ENCODE assay signal across 1 fruit fly cellular context in genomic region chr3R:11967262-11968029, dm6.
TF ChIP-seq lines count a peak whose summit lies in the region.

Gene CG12213 (minus strand): TSS chr3R:11967691.
Gene GC1 (plus strand): TSS chr3R:11967708.

TF ChIP-seq in whole organism, embryonic, 481 proteins besides CTCF, POLR2A, EP300 and RAD21 (continued from another document and continues in another):
- TF ChIP-seq CG15514 (GFP tag; optimal IDR thresholded peaks at IDR 0.05; lab: Kevin White, UChicago) (peak; percentile 69), HLH3B (GFP tag; IDR thresholded peaks at IDR 0.05; lab: Robert Waterston, UW) (no peak), so (GFP tag; IDR thresholded peaks at IDR 0.05; lab: Robert Waterston, UW) (no peak), CG17385 (GFP tag; optimal IDR thresholded peaks at IDR 0.05; lab: Kevin White, UChicago) (peak; percentile 42), HLHmδ (GFP tag; optimal IDR thresholded peaks at IDR 0.05; lab: Kevin White, UChicago) (no peak), pfk (GFP tag; optimal IDR thresholded peaks at IDR 0.05; lab: Kevin White, UChicago) (no peak), Dll (GFP tag; IDR thresholded peaks at IDR 0.05; lab: Robert Waterston, UW; ENCODE audit: partially characterized antibody) (peak; percentile 99), CG12299 (tag; optimal IDR thresholded peaks at IDR 0.05; lab: Kevin White, UChicago) (peak; percentile 24), CG8089 (GFP tag; optimal IDR thresholded peaks at IDR 0.05; lab: Kevin White, UChicago) (no peak), ap (GFP tag; IDR thresholded peaks at IDR 0.05; lab: Robert Waterston, UW) (no peak), lov (optimal IDR thresholded peaks at IDR 0.05; lab: Kevin White, UChicago) (no peak), lov (GFP tag; IDR thresholded peaks at IDR 0.05; lab: Robert Waterston, UW) (no peak), crc (GFP tag; optimal IDR thresholded peaks at IDR 0.05; lab: Kevin White, UChicago) (no peak), onecut (GFP tag; IDR thresholded peaks at IDR 0.05; lab: Robert Waterston, UW) (no peak), dan (GFP tag; IDR thresholded peaks at IDR 0.05; lab: Robert Waterston, UW) (no peak), Nf-YC (tag; optimal IDR thresholded peaks at IDR 0.05; lab: Kevin White, UChicago) (peak; percentile 75), Optix (GFP tag; IDR thresholded peaks at IDR 0.05; lab: Robert Waterston, UW) (no peak), ara (GFP tag; IDR thresholded peaks at IDR 0.05; lab: Robert Waterston, UW) (no peak), CG18262 (tag; optimal IDR thresholded peaks at IDR 0.05; lab: Kevin White, UChicago) (peak; percentile 38), Hand (GFP tag; optimal IDR thresholded peaks at IDR 0.05; lab: Kevin White, UChicago) (no peak), CG4282 (GFP tag; optimal IDR thresholded peaks at IDR 0.05; lab: Kevin White, UChicago) (no peak), Ets65A (GFP tag; lab: Kevin White, UChicago) (no peak), eve (GFP tag; optimal IDR thresholded peaks at IDR 0.05; lab: Kevin White, UChicago) (no peak), Vsx1 (GFP tag; optimal IDR thresholded peaks at IDR 0.05; lab: Kevin White, UChicago) (peak; percentile 93), ttk (GFP tag; IDR thresholded peaks at IDR 0.05; lab: Robert Waterston, UW) (no peak), CG32772 (GFP tag; IDR thresholded peaks at IDR 0.05; lab: Robert Waterston, UW) (no peak), pb (GFP tag; optimal IDR thresholded peaks at IDR 0.05; lab: Kevin White, UChicago) (no peak), Taf1 (GFP tag; IDR thresholded peaks at IDR 0.05; lab: Robert Waterston, UW) (no peak), tap (tag; optimal IDR thresholded peaks at IDR 0.05; lab: Kevin White, UChicago) (no peak), CG6175 (GFP tag; IDR thresholded peaks at IDR 0.05; lab: Robert Waterston, UW) (no peak), esg (GFP tag; conservative IDR thresholded peaks at IDR 0.05; lab: Robert Waterston, UW) (no peak), gem (tag; optimal IDR thresholded peaks at IDR 0.05; lab: Kevin White, UChicago) (peak; percentile 53), CG3847 (GFP tag; IDR thresholded peaks at IDR 0.05; lab: Robert Waterston, UW) (peak; percentile 69), nerfin-1 (tag; optimal IDR thresholded peaks at IDR 0.05; lab: Kevin White, UChicago) (peak; percentile 39), ab (GFP tag; optimal IDR thresholded peaks at IDR 0.05; lab: Kevin White, UChicago) (no peak), CG8388 (GFP tag; optimal IDR thresholded peaks at IDR 0.05; lab: Kevin White, UChicago) (peak; percentile 4), CG10543 (GFP tag; optimal IDR thresholded peaks at IDR 0.05; lab: Kevin White, UChicago) (no peak), Sin3A (optimal IDR thresholded peaks at IDR 0.05; lab: Kevin White, UChicago) (peak; percentile 86), bowl (GFP tag; IDR thresholded peaks at IDR 0.05; lab: Robert Waterston, UW) (no peak), E2f1 (GFP tag; IDR thresholded peaks at IDR 0.05; lab: Robert Waterston, UW) (no peak), caup (GFP tag; optimal IDR thresholded peaks at IDR 0.05; lab: Kevin White, UChicago; ENCODE audit: severe bottlenecking) (no peak), repo (GFP tag; optimal IDR thresholded peaks at IDR 0.05; lab: Kevin White, UChicago) (no peak), yki (optimal IDR thresholded peaks at IDR 0.05; lab: Kevin White, UChicago) (no peak), prd (optimal IDR thresholded peaks at IDR 0.05; lab: Kevin White, UChicago) (no peak), prd (GFP tag; IDR thresholded peaks at IDR 0.05; lab: Robert Waterston, UW) (no peak), sna (GFP tag; IDR thresholded peaks at IDR 0.05; lab: Robert Waterston, UW; ENCODE audit: partially characterized antibody) (peak; percentile 99), Gsc (GFP tag; IDR thresholded peaks at IDR 0.05; lab: Robert Waterston, UW) (no peak), NK7.1 (GFP tag; optimal IDR thresholded peaks at IDR 0.05; lab: Kevin White, UChicago) (no peak), pho (GFP tag; optimal IDR thresholded peaks at IDR 0.05; lab: Kevin White, UChicago) (no peak), chinmo (GFP tag; IDR thresholded peaks at IDR 0.05; lab: Robert Waterston, UW; ENCODE audit: partially characterized antibody) (peak; percentile 97), CG10462 (GFP tag; optimal IDR thresholded peaks at IDR 0.05; lab: Kevin White, UChicago) (no peak), slp2 (GFP tag; optimal IDR thresholded peaks at IDR 0.05; lab: Kevin White, UChicago) (no peak), kay (GFP tag; optimal IDR thresholded peaks at IDR 0.05; lab: Kevin White, UChicago) (no peak), oc (tag; optimal IDR thresholded peaks at IDR 0.05; lab: Kevin White, UChicago) (no peak), Fer3 (tag; optimal IDR thresholded peaks at IDR 0.05; lab: Kevin White, UChicago) (no peak), D19B (GFP tag; optimal IDR thresholded peaks at IDR 0.05; lab: Kevin White, UChicago) (no peak), ase (GFP tag; IDR thresholded peaks at IDR 0.05; lab: Robert Waterston, UW) (no peak), stwl (tag; optimal IDR thresholded peaks at IDR 0.05; lab: Kevin White, UChicago) (peak; percentile 79), Dbx (GFP tag; IDR thresholded peaks at IDR 0.05; lab: Robert Waterston, UW) (0 out of 3 replicates have a peak, but pooled peaks have one; percentile 21), B-H2 (GFP tag; optimal IDR thresholded peaks at IDR 0.05; lab: Kevin White, UChicago) (no peak), pum (GFP tag; optimal IDR thresholded peaks at IDR 0.05; lab: Kevin White, UChicago) (no peak), Hmx (GFP tag; optimal IDR thresholded peaks at IDR 0.05; lab: Kevin White, UChicago) (no peak), CG18599 (GFP tag; optimal IDR thresholded peaks at IDR 0.05; lab: Kevin White, UChicago) (no peak), CG8924 (tag; optimal IDR thresholded peaks at IDR 0.05; lab: Kevin White, UChicago) (peak; percentile 84), Fer1 (GFP tag; optimal IDR thresholded peaks at IDR 0.05; lab: Kevin White, UChicago) (no peak), Oli (tag; optimal IDR thresholded peaks at IDR 0.05; lab: Kevin White, UChicago) (no peak), schlank (tag; optimal IDR thresholded peaks at IDR 0.05; lab: Kevin White, UChicago) (no peak), CG2875 (GFP tag; optimal IDR thresholded peaks at IDR 0.05; lab: Kevin White, UChicago) (no peak), trh (GFP tag; optimal IDR thresholded peaks at IDR 0.05; lab: Kevin White, UChicago) (no peak), ken (GFP tag; IDR thresholded peaks at IDR 0.05; lab: Robert Waterston, UW) (no peak), odd (GFP tag; optimal IDR thresholded peaks at IDR 0.05; lab: Kevin White, UChicago) (no peak), disco-r (GFP tag; optimal IDR thresholded peaks at IDR 0.05; lab: Kevin White, UChicago) (no peak), Dip2 (GFP tag; IDR thresholded peaks at IDR 0.05; lab: Robert Waterston, UW) (no peak), gcm2 (GFP tag; optimal IDR thresholded peaks at IDR 0.05; lab: Kevin White, UChicago) (no peak), CHES-1-like (GFP tag; optimal IDR thresholded peaks at IDR 0.05; lab: Kevin White, UChicago) (peak; percentile 53), Doc2 (GFP tag; IDR thresholded peaks at IDR 0.05; lab: Robert Waterston, UW) (no peak), HLH4C (GFP tag; IDR thresholded peaks at IDR 0.05; lab: Robert Waterston, UW; ENCODE audit: partially characterized antibody) (peak; percentile 97), vfl (GFP tag; optimal IDR thresholded peaks at IDR 0.05; lab: Kevin White, UChicago) (no peak), Dfd (GFP tag; optimal IDR thresholded peaks at IDR 0.05; lab: Kevin White, UChicago) (no peak), nerfin-2 (GFP tag; IDR thresholded peaks at IDR 0.05; lab: Robert Waterston, UW; ENCODE audit: partially characterized antibody) (peak; percentile 95), CG11504 (tag; optimal IDR thresholded peaks at IDR 0.05; lab: Kevin White, UChicago) (peak; percentile 56), CG13287 (GFP tag; IDR thresholded peaks at IDR 0.05; lab: Robert Waterston, UW; ENCODE audit: partially characterized antibody) (peak; percentile 99), CG13424 (tag; optimal IDR thresholded peaks at IDR 0.05; lab: Kevin White, UChicago) (peak; percentile 4), CG7839 (tag; optimal IDR thresholded peaks at IDR 0.05; lab: Kevin White, UChicago) (peak; percentile 17), zfh2 (GFP tag; optimal IDR thresholded peaks at IDR 0.05; lab: Kevin White, UChicago) (peak; percentile 16), dm (GFP tag; optimal IDR thresholded peaks at IDR 0.05; lab: Kevin White, UChicago) (no peak), pita (GFP tag; optimal IDR thresholded peaks at IDR 0.05; lab: Kevin White, UChicago) (no peak), Rfx (GFP tag; IDR thresholded peaks at IDR 0.05; lab: Robert Waterston, UW) (peak; percentile 35; the same call in 1 of the 2 replicates), Sry-β (GFP tag; optimal IDR thresholded peaks at IDR 0.05; lab: Kevin White, UChicago) (no peak), klu (GFP tag; IDR thresholded peaks at IDR 0.05; lab: Robert Waterston, UW) (no peak), lab (GFP tag; optimal IDR thresholded peaks at IDR 0.05; lab: Kevin White, UChicago) (no peak), Chrac-16 (GFP tag; optimal IDR thresholded peaks at IDR 0.05; lab: Kevin White, UChicago) (no peak), HmgZ (tag; optimal IDR thresholded peaks at IDR 0.05; lab: Kevin White, UChicago) (peak; percentile 21), CG12104 (GFP tag; optimal IDR thresholded peaks at IDR 0.05; lab: Kevin White, UChicago) (peak; percentile 13), sd (tag; optimal IDR thresholded peaks at IDR 0.05; lab: Kevin White, UChicago) (no peak), Xbp1 (GFP tag; optimal IDR thresholded peaks at IDR 0.05; lab: Kevin White, UChicago) (peak; percentile 36), sens-2 (GFP tag; IDR thresholded peaks at IDR 0.05; lab: Robert Waterston, UW) (no peak), sug (tag; optimal IDR thresholded peaks at IDR 0.05; lab: Kevin White, UChicago) (no peak), D (optimal IDR thresholded peaks at IDR 0.05; lab: Kevin White, UChicago) (no peak), D (GFP tag; optimal IDR thresholded peaks at IDR 0.05; lab: Kevin White, UChicago) (no peak), Nf-YA (GFP tag; IDR thresholded peaks at IDR 0.05; lab: Robert Waterston, UW) (no peak), Sox100B (GFP tag; optimal IDR thresholded peaks at IDR 0.05; lab: Kevin White, UChicago) (peak; percentile 3), CG9817 (tag; optimal IDR thresholded peaks at IDR 0.05; lab: Kevin White, UChicago) (no peak), CG16813 (GFP tag; IDR thresholded peaks at IDR 0.05; lab: Robert Waterston, UW; ENCODE audit: partially characterized antibody) (peak; percentile 99), fu2 (GFP tag; optimal IDR thresholded peaks at IDR 0.05; lab: Kevin White, UChicago) (no peak), jumu (GFP tag; optimal IDR thresholded peaks at IDR 0.05; lab: Kevin White, UChicago) (no peak), CG17359 (tag; optimal IDR thresholded peaks at IDR 0.05; lab: Kevin White, UChicago) (no peak), CG10979 (tag; optimal IDR thresholded peaks at IDR 0.05; lab: Kevin White, UChicago) (no peak), grn (GFP tag; optimal IDR thresholded peaks at IDR 0.05; lab: Kevin White, UChicago) (peak; percentile 44), Adf1 (GFP tag; IDR thresholded peaks at IDR 0.05; lab: Robert Waterston, UW) (no peak; the same call in 1 of the 2 replicates), eyg (GFP tag; optimal IDR thresholded peaks at IDR 0.05; lab: Kevin White, UChicago) (no peak), seq (GFP tag; IDR thresholded peaks at IDR 0.05; lab: Robert Waterston, UW) (no peak), Fer2 (tag; optimal IDR thresholded peaks at IDR 0.05; lab: Kevin White, UChicago) (no peak), CG4730 (GFP tag; IDR thresholded peaks at IDR 0.05; lab: Robert Waterston, UW) (no peak), Poxn (GFP tag; IDR thresholded peaks at IDR 0.05; lab: Robert Waterston, UW) (no peak), CG3726 (GFP tag; IDR thresholded peaks at IDR 0.05; lab: Robert Waterston, UW) (no peak), lilli (GFP tag; optimal IDR thresholded peaks at IDR 0.05; lab: Kevin White, UChicago) (peak; percentile 61), Dek (tag; optimal IDR thresholded peaks at IDR 0.05; lab: Kevin White, UChicago) (peak; percentile 56), CG12155 (GFP tag; optimal IDR thresholded peaks at IDR 0.05; lab: Kevin White, UChicago) (peak; percentile 40), CG5953 (GFP tag; IDR thresholded peaks at IDR 0.05; lab: Robert Waterston, UW) (no peak), CG31365 (tag; optimal IDR thresholded peaks at IDR 0.05; lab: Kevin White, UChicago) (no peak), CG14860 (GFP tag; IDR thresholded peaks at IDR 0.05; lab: Robert Waterston, UW; ENCODE audit: partially characterized antibody) (peak; percentile 99), CG1832 (GFP tag; optimal IDR thresholded peaks at IDR 0.05; lab: Kevin White, UChicago) (no peak), Pdp1 (GFP tag; optimal IDR thresholded peaks at IDR 0.05; lab: Kevin White, UChicago) (no peak), CG11456 (GFP tag; IDR thresholded peaks at IDR 0.05; lab: Robert Waterston, UW) (no peak), CG10209 (GFP tag; optimal IDR thresholded peaks at IDR 0.05; lab: Kevin White, UChicago) (no peak), Atf6 (GFP tag; IDR thresholded peaks at IDR 0.05; lab: Robert Waterston, UW) (no peak), CG2889 (GFP tag; IDR thresholded peaks at IDR 0.05; lab: Robert Waterston, UW) (no peak), NC2α (GFP tag; optimal IDR thresholded peaks at IDR 0.05; lab: Kevin White, UChicago) (no peak), CG6654 (GFP tag; optimal IDR thresholded peaks at IDR 0.05; lab: Kevin White, UChicago) (no peak), ERR (GFP tag; optimal IDR thresholded peaks at IDR 0.05; lab: Kevin White, UChicago) (no peak), CG14710 (tag; optimal IDR thresholded peaks at IDR 0.05; lab: Kevin White, UChicago) (peak; percentile 89), sens (GFP tag; lab: Kevin White, UChicago) (peak; percentile 88), CG18011 (GFP tag; optimal IDR thresholded peaks at IDR 0.05; lab: Kevin White, UChicago) (no peak), sim (GFP tag; IDR thresholded peaks at IDR 0.05; lab: Robert Waterston, UW) (no peak), dpn (GFP tag; optimal IDR thresholded peaks at IDR 0.05; lab: Kevin White, UChicago) (peak in 1 of 2 experiments; percentile 37), CG17361 (GFP tag; IDR thresholded peaks at IDR 0.05; lab: Robert Waterston, UW) (peak; percentile 61; the same call in 2 of the 3 replicates), az2 (GFP tag; optimal IDR thresholded peaks at IDR 0.05; lab: Kevin White, UChicago) (no peak), Bgb (GFP tag; IDR thresholded peaks at IDR 0.05; lab: Robert Waterston, UW; ENCODE audit: partially characterized antibody) (peak; percentile 98)
